Worm (Caenorhabditis elegans): ENCODE results near the gene Y40C5A.4.

ce11 chrIV:7403422-7403821, 38.5 kb upstream of the Y40C5A.4 start:
- no peak for TF ChIP-seq egl-27 (tag; optimal IDR thresholded peaks at IDR 0.05)
- no peak for TF ChIP-seq lin-39 (tag; optimal IDR thresholded peaks at IDR 0.05)

Data from whole organism, L4 larva.